Worm (Caenorhabditis elegans) whole organism, L4/young adult: Measurements from ENCODE around the gene snr-5.

Source experiments
- W03F9.2 ChIP-seq: fragments of 150-350 bp; optimal IDR thresholded peaks from 2 replicates; lab custom pipeline; 2014; ENCODE audit warnings: missing biosample characterization, missing genetic modification characterization
- dao-5 ChIP-seq: sonication (generic microtip); optimal IDR thresholded peaks from 2 replicates; lab custom pipeline; 2016; ENCODE audit warnings: missing genotype, missing genetic modification characterization, moderate library complexity, missing compliant biosample characterization
- him-1 ChIP-seq: sonication (generic microtip); optimal IDR thresholded peaks from 2 replicates; lab custom pipeline; 2016; ENCODE audit warnings: missing genotype, missing genetic modification reagents, missing genetic modification characterization, missing compliant biosample characterization

Gene snr-5

ce11 chrIII:7894724-7895123 is 32.9 kb downstream of the snr-5 start, which contains the start of gene ZK688.4:
Gene ZK688.4, plus strand, starts transcription at chrIII:7895024.
- TF ChIP-seq dao-5 (tag; lab: Kevin White, UChicago) (no peak), W03F9.2 (tag; lab: Kevin White, UChicago) (no peak), him-1 (no peak)

- no peak for TF ChIP-seq dao-5 (tag; lab: Kevin White, UChicago)
Observed at ce11 chrIII:7896925-7897324, 35.1 kb downstream of the snr-5 start, which contains the start of gene ZK688.10. Gene ZK688.10, minus strand, starts transcription at chrIII:7897025.

ce11 chrIII:7897733-7898132 is 35.9 kb downstream of the snr-5 start:
- TF ChIP-seq him-1 (no peak), W03F9.2 (tag; lab: Kevin White, UChicago) (no peak), dao-5 (tag; lab: Kevin White, UChicago) (no peak)

- no peak for TF ChIP-seq him-1
- TF ChIP-seq W03F9.2 (tag; lab: Kevin White, UChicago): no peak
- TF ChIP-seq dao-5 (tag; lab: Kevin White, UChicago): no peak
Observed at ce11 chrIII:7900733-7901132, 38.9 kb downstream of the snr-5 start, which contains the start of gene best-24. Gene best-24, plus strand, starts transcription at chrIII:7901033.

- TF ChIP-seq W03F9.2 (tag; lab: Kevin White, UChicago) (no peak), him-1 (no peak), dao-5 (tag; lab: Kevin White, UChicago) (no peak)
Observed at ce11 chrIII:7903427-7903826, 41.6 kb downstream of the snr-5 start.

ce11 chrIII:7907515-7907914 is 45.6 kb downstream of the snr-5 start, which contains the start of gene pcp-5:
Gene pcp-5, minus strand, starts transcription at chrIII:7907615.
- TF ChIP-seq dao-5 (tag; lab: Kevin White, UChicago) (no peak), W03F9.2 (tag; lab: Kevin White, UChicago) (no peak), him-1 (no peak)

ce11 chrIII:7909263-7909662 is 47.4 kb downstream of the snr-5 start, which contains the start of gene ZK688.1:
Gene ZK688.1, plus strand, starts transcription at chrIII:7909563.
- TF ChIP-seq him-1: no peak
- TF ChIP-seq dao-5 (tag; lab: Kevin White, UChicago): no peak
- TF ChIP-seq W03F9.2 (tag; lab: Kevin White, UChicago): no peak

- TF ChIP-seq dao-5 (tag; lab: Kevin White, UChicago) (no peak), W03F9.2 (tag; lab: Kevin White, UChicago) (no peak), him-1 (no peak)
Observed at ce11 chrIII:7911621-7912020, 49.8 kb downstream of the snr-5 start, which contains the start of gene ZK688.7. Gene ZK688.7, minus strand, starts transcription at chrIII:7911634.
